Worm (Caenorhabditis elegans) whole organism, L1 larva: Measurements from ENCODE around the gene bcs-1.

Experiments used
- C16A3.4 ChIP-seq: fragments of 150-350 bp; optimal IDR thresholded peaks from 2 replicates; lab custom pipeline; 2014; ENCODE audit warnings: missing biosample characterization, missing genetic modification characterization
- C34B4.2 ChIP-seq: sonication (generic microtip); optimal IDR thresholded peaks from 2 replicates; lab custom pipeline; 2017; ENCODE audit warnings: mild to moderate bottlenecking, missing genetic modification characterization, missing compliant biosample characterization
- F16B12.6 ChIP-seq: fragments of 150-350 bp; optimal IDR thresholded peaks from 2 replicates; lab custom pipeline; 2014; ENCODE audit warnings: missing biosample characterization, missing genetic modification characterization
- aly-2 ChIP-seq: fragments of 150-350 bp; optimal IDR thresholded peaks from 2 replicates; lab custom pipeline; 2014; ENCODE audit warnings: missing biosample characterization, missing genetic modification characterization
- blmp-1 ChIP-seq: fragments of 150-350 bp; optimal IDR thresholded peaks from 2 replicates; lab custom pipeline; 2014; ENCODE audit warnings: missing biosample characterization, missing genetic modification characterization
- ceh-63 ChIP-seq: fragments of 200-800 bp; sonication (Bioruptor generic); optimal IDR thresholded peaks from 2 replicates; lab custom pipeline; 2018; ENCODE audit warnings: mild to moderate bottlenecking, missing genetic modification characterization, missing compliant biosample characterization
- ceh-8 ChIP-seq: fragments of 200-800 bp; sonication (Bioruptor generic); optimal IDR thresholded peaks from 2 replicates; lab custom pipeline; 2018; ENCODE audit warnings: mild to moderate bottlenecking, missing genetic modification characterization, moderate library complexity, missing compliant biosample characterization
- dpl-1 ChIP-seq, 3 experiments: fragments of 150-350 bp in 2 of 3; sonication (generic microtip) in 1 of 3; optimal IDR thresholded peaks; 2 replicates each; lab custom pipeline; 2014 to 2017; ENCODE audit warnings: missing biosample characterization in 3 of 3, missing genetic modification characterization in 3 of 3, missing genetic modification reagents in 3 of 3
- dsc-1 ChIP-seq: sonication (generic microtip); optimal IDR thresholded peaks from 2 replicates; lab custom pipeline; 2016; ENCODE audit warnings: mild to moderate bottlenecking, missing genetic modification characterization, missing compliant biosample characterization
- efl-1 ChIP-seq, 4 experiments: fragments of 150-350 bp; optimal IDR thresholded peaks in 3 of 4; peaks in 1 of 4; 1 replicate in 1 of 4; 2 replicates in 3 of 4; lab custom pipeline; 2014; ENCODE audit warnings: missing biosample characterization in 2 of 4, missing genetic modification characterization in 2 of 4, missing genetic modification reagents in 2 of 4
- egl-13 ChIP-seq: sonication (generic microtip); optimal IDR thresholded peaks from 2 replicates; lab custom pipeline; 2016; ENCODE audit warnings: missing genotype, missing genetic modification reagents, missing genetic modification characterization, missing compliant biosample characterization
- egl-27 ChIP-seq, 2 experiments: fragments of 150-350 bp in 1 of 2; sonication (generic microtip); optimal IDR thresholded peaks; 3 replicates each; lab custom pipeline; 2017 to 2018; ENCODE audit warnings: missing biosample characterization in 2 of 2, missing genetic modification characterization in 2 of 2, missing genetic modification reagents in 2 of 2
- fkh-4 ChIP-seq: sonication (generic microtip); optimal IDR thresholded peaks from 2 replicates; lab custom pipeline; 2016; ENCODE audit warnings: missing compliant biosample characterization, missing genetic modification characterization, borderline replicate concordance
- fos-1 ChIP-seq: fragments of 150-350 bp; optimal IDR thresholded peaks from 2 replicates; lab custom pipeline; 2014; ENCODE audit warnings: missing biosample characterization, missing genetic modification characterization
- hlh-4 ChIP-seq: sonication (generic microtip); optimal IDR thresholded peaks from 2 replicates; lab custom pipeline; 2016; ENCODE audit warnings: mild to moderate bottlenecking, missing genetic modification characterization, missing compliant biosample characterization
- jun-1 ChIP-seq: fragments of 150-350 bp; optimal IDR thresholded peaks from 2 replicates; lab custom pipeline; 2014; ENCODE audit warnings: missing biosample characterization, missing genetic modification reagents, missing genetic modification characterization
- lin-13 ChIP-seq: fragments of 150-350 bp; optimal IDR thresholded peaks from 2 replicates; lab custom pipeline; 2014; ENCODE audit warnings: missing biosample characterization, missing genetic modification reagents, missing genetic modification characterization
- lin-14 ChIP-seq: fragments of 200-800 bp; sonication (Bioruptor generic); optimal IDR thresholded peaks from 2 replicates; lab custom pipeline; 2018; ENCODE audit warnings: mild to moderate bottlenecking, missing genetic modification characterization, moderate library complexity, missing compliant biosample characterization
- lin-35 ChIP-seq, 2 experiments: fragments of 150-350 bp; optimal IDR thresholded peaks; 2 replicates each; lab custom pipeline; 2014; ENCODE audit warnings: missing biosample characterization in 2 of 2, missing genetic modification characterization in 2 of 2, missing genetic modification reagents in 2 of 2
- lsy-2 ChIP-seq, 2 experiments: fragments of 150-350 bp; optimal IDR thresholded peaks; 2 replicates each; lab custom pipeline; 2014; ENCODE audit warnings: missing biosample characterization in 2 of 2, missing genetic modification characterization in 2 of 2
- mdl-1 ChIP-seq, 2 experiments: fragments of 150-350 bp; optimal IDR thresholded peaks; 2 replicates each; lab custom pipeline; 2014 to 2017; ENCODE audit warnings: missing biosample characterization in 2 of 2, missing genetic modification characterization in 2 of 2, inconsistent platforms in 1 of 2
- nhr-12 ChIP-seq: sonication (generic microtip); optimal IDR thresholded peaks from 2 replicates; lab custom pipeline; 2017; ENCODE audit warnings: missing biosample characterization, missing genetic modification characterization
- nhr-19 ChIP-seq: fragments of 200-800 bp; sonication (Bioruptor generic); conservative IDR thresholded peaks from 2 replicates; pipeline ENCODE4 v1.3.6; 2022; ENCODE audit warnings: missing genetic modification characterization, missing compliant biosample characterization
- nhr-237 ChIP-seq: fragments of 150-350 bp; optimal IDR thresholded peaks from 2 replicates; lab custom pipeline; 2014; ENCODE audit warnings: missing biosample characterization, missing genetic modification characterization
- nhr-71 ChIP-seq: sonication (generic microtip); optimal IDR thresholded peaks from 2 replicates; lab custom pipeline; 2016; ENCODE audit warnings: mild to moderate bottlenecking, missing genetic modification characterization, moderate library complexity, missing compliant biosample characterization
- nhr-84 ChIP-seq: sonication (generic microtip); optimal IDR thresholded peaks from 2 replicates; lab custom pipeline; 2017; ENCODE audit warnings: missing biosample characterization, missing genetic modification characterization
- pag-3 ChIP-seq: sonication (generic microtip); optimal IDR thresholded peaks from 2 replicates; lab custom pipeline; 2017; ENCODE audit warnings: missing genetic modification characterization, mild to moderate bottlenecking, missing compliant biosample characterization, antibody characterized with exemption, borderline replicate concordance; ENCODE audit not compliant: insufficient read depth
- rnt-1 ChIP-seq: sonication (generic microtip); optimal IDR thresholded peaks from 2 replicates; lab custom pipeline; 2016; ENCODE audit warnings: mild to moderate bottlenecking, missing genetic modification characterization, moderate library complexity, missing compliant biosample characterization
- skn-1 ChIP-seq: fragments of 150-350 bp; optimal IDR thresholded peaks from 2 replicates; lab custom pipeline; 2014; ENCODE audit warnings: missing biosample characterization, missing genetic modification characterization
- snu-23 ChIP-seq: sonication (generic microtip); optimal IDR thresholded peaks from 2 replicates; lab custom pipeline; 2016; ENCODE audit warnings: missing genetic modification characterization, missing compliant biosample characterization
- sox-4 ChIP-seq: sonication (generic microtip); optimal IDR thresholded peaks from 2 replicates; lab custom pipeline; 2016; ENCODE audit warnings: missing genetic modification characterization, missing compliant biosample characterization
- swsn-7 ChIP-seq: sonication (generic microtip); optimal IDR thresholded peaks from 2 replicates; lab custom pipeline; 2016; ENCODE audit warnings: missing genetic modification characterization, missing compliant biosample characterization
- tbx-2 ChIP-seq: sonication (generic microtip); optimal IDR thresholded peaks from 2 replicates; lab custom pipeline; 2016; ENCODE audit warnings: missing genetic modification characterization, missing compliant biosample characterization
- unc-62 ChIP-seq: fragments of 150-350 bp; optimal IDR thresholded peaks from 2 replicates; lab custom pipeline; 2014; ENCODE audit warnings: missing biosample characterization, missing genetic modification reagents, missing genetic modification characterization
- unc-86 ChIP-seq: sonication (generic microtip); optimal IDR thresholded peaks from 2 replicates; lab custom pipeline; 2016; ENCODE audit warnings: missing genetic modification characterization, missing compliant biosample characterization
- vab-15 ChIP-seq: sonication (generic microtip); optimal IDR thresholded peaks from 2 replicates; lab custom pipeline; 2017; ENCODE audit warnings: missing genotype, mild to moderate bottlenecking, missing genetic modification characterization, missing compliant biosample characterization
- zag-1 ChIP-seq: fragments of 150-350 bp; optimal IDR thresholded peaks from 2 replicates; lab custom pipeline; 2014; ENCODE audit warnings: missing biosample characterization, missing genetic modification characterization
- ztf-11 ChIP-seq, 2 experiments: sonication (generic microtip); optimal IDR thresholded peaks; 2 replicates each; lab custom pipeline; 2016 to 2017; ENCODE audit warnings: missing genetic modification characterization in 2 of 2, missing biosample characterization in 1 of 2, missing compliant biosample characterization in 1 of 2

Gene bcs-1

DNA sequence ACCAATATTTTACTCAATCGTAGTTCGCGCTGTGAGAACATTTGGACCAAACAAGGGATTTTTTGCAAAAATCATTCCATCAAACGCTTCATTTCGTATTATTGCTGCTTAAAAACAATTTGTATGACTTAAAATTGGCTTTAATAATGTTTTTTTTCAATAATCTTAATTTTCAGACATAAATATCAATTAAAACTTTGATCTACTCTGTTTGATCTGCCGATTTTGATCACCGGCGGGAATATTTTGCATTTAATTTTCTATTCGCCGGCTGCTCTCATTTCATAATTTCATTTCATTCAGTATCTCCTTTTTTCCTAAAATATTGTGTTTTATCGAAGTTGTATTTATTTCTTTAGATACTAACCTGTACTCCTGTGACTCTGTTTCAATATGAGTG is 4.3 kb downstream of the bcs-1 start, which contains the start of gene puf-5:
TSS of gene puf-5 (plus strand) at position 358 of the 400 bp plus-strand sequence.
- TF ChIP-seq nhr-237 (tag; lab: Kevin White, UChicago) (no peak), skn-1 (no peak), nhr-19 (GFP tag; lab: Robert Waterston, UW) (no peak), egl-13 (tag; lab: Kevin White, UChicago) (no peak), ceh-8 (GFP tag; lab: Kevin White, UChicago) (no peak), lsy-2 (tag; optimal IDR thresholded peaks at IDR 0.05; lab: Kevin White, UChicago) (no peak), lin-13 (no peak), mdl-1 (tag; optimal IDR thresholded peaks at IDR 0.05; lab: Kevin White, UChicago) (no peak), lin-35 (GFP tag; optimal IDR thresholded peaks at IDR 0.05; lab: Kevin White, UChicago) (no peak), fkh-4 (no peak), dsc-1 (tag; lab: Kevin White, UChicago) (no peak), blmp-1 (no peak), ceh-63 (GFP tag; lab: Kevin White, UChicago) (no peak), jun-1 (tag; lab: Kevin White, UChicago) (no peak), C16A3.4 (no peak), egl-27 (tag; optimal IDR thresholded peaks at IDR 0.05; lab: Kevin White, UChicago) (no peak), nhr-12 (tag; lab: Kevin White, UChicago) (no peak), hlh-4 (tag; lab: Kevin White, UChicago) (no peak)
- TF ChIP-seq, all 84 proteins: peak for 0

- TF ChIP-seq F16B12.6 (tag; lab: Kevin White, UChicago) (peak; percentile 1), lin-14 (GFP tag; lab: Kevin White, UChicago) (peak; percentile 30), ztf-11 (tag; optimal IDR thresholded peaks at IDR 0.05; lab: Kevin White, UChicago) (no peak), tbx-2 (no peak), blmp-1 (peak; percentile 49), nhr-71 (tag; lab: Kevin White, UChicago) (peak; percentile 7), lin-35 (GFP tag; optimal IDR thresholded peaks at IDR 0.05; lab: Kevin White, UChicago) (peak; percentile 5 to 64), lsy-2 (tag; optimal IDR thresholded peaks at IDR 0.05; lab: Kevin White, UChicago) (peak in 1 of 2 experiments; percentile 66), C16A3.4 (peak; percentile 33), snu-23 (GFP tag; lab: Kevin White, UChicago) (peak; percentile 10), dpl-1 (GFP tag; optimal IDR thresholded peaks at IDR 0.05; lab: Kevin White, UChicago) (peak; percentile 21 to 44 (median 26)), efl-1 (optimal IDR thresholded peaks at IDR 0.05; lab: Kevin White, UChicago) (peak; percentile 7 to 32), efl-1 (GFP tag; optimal IDR thresholded peaks at IDR 0.05 in 1 of 2; lab: Kevin White, UChicago) (peak; percentile 29 to 87), mdl-1 (tag; optimal IDR thresholded peaks at IDR 0.05; lab: Kevin White, UChicago) (no peak)
These were observed 6.7 kb downstream of the bcs-1 start, which contains the start of gene F54C9.9 for ce11 chrII:8577509-8578099. Gene F54C9.9 (plus strand): TSS chrII:8578049.

- TF ChIP-seq unc-86 (tag; lab: Kevin White, UChicago) (no peak), pag-3 (no peak), F16B12.6 (tag; lab: Kevin White, UChicago) (no peak), ceh-8 (GFP tag; lab: Kevin White, UChicago) (no peak), sox-4 (tag; lab: Kevin White, UChicago) (no peak), fos-1 (tag; lab: Kevin White, UChicago) (no peak), dsc-1 (tag; lab: Kevin White, UChicago) (no peak), vab-15 (tag; lab: Kevin White, UChicago) (no peak), dpl-1 (GFP tag; optimal IDR thresholded peaks at IDR 0.05; lab: Kevin White, UChicago) (no peak), nhr-84 (tag; lab: Kevin White, UChicago) (no peak), C34B4.2 (tag; lab: Kevin White, UChicago) (no peak), unc-62 (GFP tag; lab: Kevin White, UChicago) (no peak)
These were observed 10.8 kb downstream of the bcs-1 start, which contains the start of gene arl-1 for ce11 chrII:8581700-8582099. Gene arl-1 (plus strand): TSS chrII:8582000.

- TF ChIP-seq C34B4.2 (tag; lab: Kevin White, UChicago), result no peak
- no peak for TF ChIP-seq egl-13 (tag; lab: Kevin White, UChicago)
- TF ChIP-seq rnt-1 (tag; lab: Kevin White, UChicago), result no peak
- no peak for TF ChIP-seq zag-1 (tag; lab: Kevin White, UChicago)
- TF ChIP-seq aly-2 (tag; lab: Kevin White, UChicago), result no peak
- TF ChIP-seq swsn-7 (tag; lab: Kevin White, UChicago), result no peak
These were observed 12.2 kb downstream of the bcs-1 start for ce11 chrII:8583035-8583434.
